Worm (Caenorhabditis elegans) whole organism, L1 larva: ENCODE data around the gene C29F7.2.

ENCODE experiments used
- C16A3.4 ChIP-seq: fragments of 150-350 bp; optimal IDR thresholded peaks from 2 replicates; lab custom pipeline; 2014; ENCODE audit warnings: missing biosample characterization, missing genetic modification characterization
- Y116A8C.19 ChIP-seq: sonication (generic microtip); optimal IDR thresholded peaks from 2 replicates; lab custom pipeline; 2016; ENCODE audit warnings: missing compliant biosample characterization, missing genetic modification characterization, borderline replicate concordance
- alr-1 ChIP-seq: fragments of 200-800 bp; sonication (Bioruptor generic); optimal IDR thresholded peaks from 2 replicates; lab custom pipeline; 2018; ENCODE audit warnings: borderline replicate concordance, mild to moderate bottlenecking, missing genetic modification characterization, missing compliant biosample characterization
- aly-2 ChIP-seq: fragments of 150-350 bp; optimal IDR thresholded peaks from 2 replicates; lab custom pipeline; 2014; ENCODE audit warnings: missing biosample characterization, missing genetic modification characterization
- ceh-88 ChIP-seq: fragments of 200-800 bp; sonication (Bioruptor generic); IDR thresholded peaks from 2 replicates; pipeline ENCODE4 v1.3.6; 2022; ENCODE audit warnings: missing genetic modification characterization, missing compliant biosample characterization
- dpl-1 ChIP-seq, 3 experiments: fragments of 150-350 bp in 2 of 3; sonication (generic microtip) in 1 of 3; optimal IDR thresholded peaks; 2 replicates each; lab custom pipeline; 2014 to 2017; ENCODE audit warnings: missing biosample characterization in 3 of 3, missing genetic modification characterization in 3 of 3, missing genetic modification reagents in 3 of 3
- dsc-1 ChIP-seq: sonication (generic microtip); optimal IDR thresholded peaks from 2 replicates; lab custom pipeline; 2016; ENCODE audit warnings: mild to moderate bottlenecking, missing genetic modification characterization, missing compliant biosample characterization
- efl-1 ChIP-seq, 4 experiments: fragments of 150-350 bp; optimal IDR thresholded peaks in 3 of 4; peaks in 1 of 4; 1 replicate in 1 of 4; 2 replicates in 3 of 4; lab custom pipeline; 2014; ENCODE audit warnings: missing biosample characterization in 2 of 4, missing genetic modification characterization in 2 of 4, missing genetic modification reagents in 2 of 4
- egl-13 ChIP-seq: sonication (generic microtip); optimal IDR thresholded peaks from 2 replicates; lab custom pipeline; 2016; ENCODE audit warnings: missing genotype, missing genetic modification reagents, missing genetic modification characterization, missing compliant biosample characterization
- elt-2 ChIP-seq: sonication (generic microtip); optimal IDR thresholded peaks from 2 replicates; lab custom pipeline; 2016; ENCODE audit warnings: missing genetic modification characterization, mild to moderate bottlenecking, inconsistent platforms, missing compliant biosample characterization, missing genetic modification reagents
- fkh-4 ChIP-seq: sonication (generic microtip); optimal IDR thresholded peaks from 2 replicates; lab custom pipeline; 2016; ENCODE audit warnings: missing compliant biosample characterization, missing genetic modification characterization, borderline replicate concordance
- fkh-8 ChIP-seq: sonication (generic microtip); optimal IDR thresholded peaks from 2 replicates; lab custom pipeline; 2016; ENCODE audit warnings: mild to moderate bottlenecking, missing genetic modification characterization, missing compliant biosample characterization
- grh-1 ChIP-seq: fragments of 200-800 bp; sonication (Bioruptor generic); IDR thresholded peaks from 2 replicates; pipeline ENCODE4 v1.3.6; 2022; ENCODE audit warnings: missing genetic modification reagents, missing genetic modification characterization, missing compliant biosample characterization
- hlh-17 ChIP-seq: fragments of 200-800 bp; sonication (Bioruptor generic); optimal IDR thresholded peaks from 2 replicates; lab custom pipeline; 2018; ENCODE audit warnings: missing genetic modification characterization, mild to moderate bottlenecking, missing compliant biosample characterization, moderate library complexity, borderline replicate concordance
- hpl-2 ChIP-seq: fragments of 150-350 bp; optimal IDR thresholded peaks from 2 replicates; lab custom pipeline; 2014; ENCODE audit warnings: missing biosample characterization, missing genetic modification reagents, missing genetic modification characterization
- irx-1 ChIP-seq: sonication (generic microtip); optimal IDR thresholded peaks from 2 replicates; lab custom pipeline; 2016; ENCODE audit warnings: missing genetic modification characterization, missing compliant biosample characterization
- lin-14 ChIP-seq: fragments of 200-800 bp; sonication (Bioruptor generic); optimal IDR thresholded peaks from 2 replicates; lab custom pipeline; 2018; ENCODE audit warnings: mild to moderate bottlenecking, missing genetic modification characterization, moderate library complexity, missing compliant biosample characterization
- lin-15B ChIP-seq: fragments of 150-350 bp; sonication (generic microtip); optimal IDR thresholded peaks from 3 replicates; lab custom pipeline; 2014; ENCODE audit warnings: missing biosample characterization, missing genetic modification characterization
- lin-35 ChIP-seq, 2 experiments: fragments of 150-350 bp; optimal IDR thresholded peaks; 2 replicates each; lab custom pipeline; 2014; ENCODE audit warnings: missing biosample characterization in 2 of 2, missing genetic modification characterization in 2 of 2, missing genetic modification reagents in 2 of 2
- lin-39 ChIP-seq: fragments of 150-350 bp; optimal IDR thresholded peaks from 2 replicates; lab custom pipeline; 2014; ENCODE audit warnings: missing biosample characterization, missing genetic modification reagents, missing genetic modification characterization
- lir-3 ChIP-seq: sonication (generic microtip); optimal IDR thresholded peaks from 2 replicates; lab custom pipeline; 2016; ENCODE audit warnings: mild to moderate bottlenecking, missing genetic modification characterization, moderate library complexity, missing compliant biosample characterization; ENCODE audit not compliant: poor library complexity
- mab-9 ChIP-seq: fragments of 200-800 bp; sonication (Bioruptor generic); IDR thresholded peaks from 2 replicates; pipeline ENCODE4 v1.3.6; 2022; ENCODE audit warnings: missing genetic modification reagents, missing genetic modification characterization, missing compliant biosample characterization
- mdl-1 ChIP-seq, 2 experiments: fragments of 150-350 bp; optimal IDR thresholded peaks; 2 replicates each; lab custom pipeline; 2014 to 2017; ENCODE audit warnings: missing biosample characterization in 2 of 2, missing genetic modification characterization in 2 of 2, inconsistent platforms in 1 of 2
- mef-2 ChIP-seq: fragments of 150-350 bp; optimal IDR thresholded peaks from 2 replicates; lab custom pipeline; 2014; ENCODE audit warnings: missing biosample characterization, missing genetic modification characterization
- mep-1 ChIP-seq: fragments of 150-350 bp; optimal IDR thresholded peaks from 2 replicates; lab custom pipeline; 2014; ENCODE audit warnings: missing biosample characterization, missing genetic modification characterization
- nhr-11 ChIP-seq: fragments of 150-350 bp; optimal IDR thresholded peaks from 2 replicates; lab custom pipeline; 2014; ENCODE audit warnings: missing biosample characterization, missing genetic modification characterization
- nhr-12 ChIP-seq: sonication (generic microtip); optimal IDR thresholded peaks from 2 replicates; lab custom pipeline; 2017; ENCODE audit warnings: missing biosample characterization, missing genetic modification characterization
- nhr-19 ChIP-seq: fragments of 200-800 bp; sonication (Bioruptor generic); conservative IDR thresholded peaks from 2 replicates; pipeline ENCODE4 v1.3.6; 2022; ENCODE audit warnings: missing genetic modification characterization, missing compliant biosample characterization
- nhr-237 ChIP-seq: fragments of 150-350 bp; optimal IDR thresholded peaks from 2 replicates; lab custom pipeline; 2014; ENCODE audit warnings: missing biosample characterization, missing genetic modification characterization
- nhr-28 ChIP-seq: fragments of 150-350 bp; optimal IDR thresholded peaks from 2 replicates; lab custom pipeline; 2014; ENCODE audit warnings: missing biosample characterization, missing genetic modification characterization
- nhr-47 ChIP-seq: sonication (generic microtip); optimal IDR thresholded peaks from 2 replicates; lab custom pipeline; 2016; ENCODE audit warnings: mild to moderate bottlenecking, missing genetic modification characterization, moderate library complexity, missing compliant biosample characterization
- nhr-71 ChIP-seq: sonication (generic microtip); optimal IDR thresholded peaks from 2 replicates; lab custom pipeline; 2016; ENCODE audit warnings: mild to moderate bottlenecking, missing genetic modification characterization, moderate library complexity, missing compliant biosample characterization
- nhr-77 ChIP-seq: fragments of 150-350 bp; optimal IDR thresholded peaks from 2 replicates; lab custom pipeline; 2014; ENCODE audit warnings: missing biosample characterization, missing genetic modification characterization
- nhr-84 ChIP-seq: sonication (generic microtip); optimal IDR thresholded peaks from 2 replicates; lab custom pipeline; 2017; ENCODE audit warnings: missing biosample characterization, missing genetic modification characterization
- pag-3 ChIP-seq: sonication (generic microtip); optimal IDR thresholded peaks from 2 replicates; lab custom pipeline; 2017; ENCODE audit warnings: missing genetic modification characterization, mild to moderate bottlenecking, missing compliant biosample characterization, antibody characterized with exemption, borderline replicate concordance; ENCODE audit not compliant: insufficient read depth
- snu-23 ChIP-seq: sonication (generic microtip); optimal IDR thresholded peaks from 2 replicates; lab custom pipeline; 2016; ENCODE audit warnings: missing genetic modification characterization, missing compliant biosample characterization
- sptf-1 ChIP-seq: fragments of 150-350 bp; optimal IDR thresholded peaks from 2 replicates; lab custom pipeline; 2014; ENCODE audit warnings: missing biosample characterization, missing genetic modification characterization
- sup-37 ChIP-seq: fragments of 200-800 bp; sonication (Bioruptor generic); optimal IDR thresholded peaks from 2 replicates; lab custom pipeline; 2018; ENCODE audit warnings: mild to moderate bottlenecking, missing genetic modification characterization, missing compliant biosample characterization
- swsn-7 ChIP-seq: sonication (generic microtip); optimal IDR thresholded peaks from 2 replicates; lab custom pipeline; 2016; ENCODE audit warnings: missing genetic modification characterization, missing compliant biosample characterization
- tbx-2 ChIP-seq: sonication (generic microtip); optimal IDR thresholded peaks from 2 replicates; lab custom pipeline; 2016; ENCODE audit warnings: missing genetic modification characterization, missing compliant biosample characterization
- tlp-1 ChIP-seq: fragments of 150-350 bp; optimal IDR thresholded peaks from 2 replicates; lab custom pipeline; 2014; ENCODE audit warnings: missing biosample characterization, missing genetic modification characterization
- unc-62 ChIP-seq: fragments of 150-350 bp; optimal IDR thresholded peaks from 2 replicates; lab custom pipeline; 2014; ENCODE audit warnings: missing biosample characterization, missing genetic modification reagents, missing genetic modification characterization
- unc-86 ChIP-seq: sonication (generic microtip); optimal IDR thresholded peaks from 2 replicates; lab custom pipeline; 2016; ENCODE audit warnings: missing genetic modification characterization, missing compliant biosample characterization
- unc-98 ChIP-seq: fragments of 200-800 bp; sonication (Bioruptor generic); IDR thresholded peaks from 2 replicates; pipeline ENCODE4 v1.3.6; 2022; ENCODE audit warnings: missing genetic modification characterization, missing compliant biosample characterization
- ztf-11 ChIP-seq, 2 experiments: sonication (generic microtip); optimal IDR thresholded peaks; 2 replicates each; lab custom pipeline; 2016 to 2017; ENCODE audit warnings: missing genetic modification characterization in 2 of 2, missing biosample characterization in 1 of 2, missing compliant biosample characterization in 1 of 2
- ztf-4 ChIP-seq: fragments of 150-350 bp; optimal IDR thresholded peaks from 2 replicates; lab custom pipeline; 2014; ENCODE audit warnings: missing biosample characterization, missing genetic modification characterization

Gene C29F7.2

ce11 chrX:13388829-13389228 is 27.0 kb upstream of the C29F7.2 start (continued):
- TF ChIP-seq tbx-2 (tag; lab: Kevin White, UChicago) (no peak), pag-3 (tag; lab: Kevin White, UChicago) (peak; percentile 38), snu-23 (GFP tag; lab: Kevin White, UChicago) (peak; percentile 40), mdl-1 (tag; optimal IDR thresholded peaks at IDR 0.05; lab: Kevin White, UChicago) (no peak), ztf-11 (tag; optimal IDR thresholded peaks at IDR 0.05; lab: Kevin White, UChicago) (no peak), lin-15B (no peak)

ce11 chrX:13394971-13395370 is 20.9 kb upstream of the C29F7.2 start, which contains the start of gene irld-2:
irld-2 (minus strand) TSS chrX:13395071.
- TF ChIP-seq fkh-8 (peak; percentile 45), efl-1 (optimal IDR thresholded peaks at IDR 0.05; lab: Kevin White, UChicago) (no peak), efl-1 (GFP tag; optimal IDR thresholded peaks at IDR 0.05 in 1 of 2; lab: Kevin White, UChicago) (peak in 1 of 2 experiments; percentile 70), sptf-1 (tag; lab: Kevin White, UChicago) (no peak)

- peak; percentile 91 for TF ChIP-seq mep-1
- no peak for TF ChIP-seq nhr-28 (tag; lab: Kevin White, UChicago)
- peak; percentile 79 for TF ChIP-seq C16A3.4 (tag; lab: Kevin White, UChicago)
- TF ChIP-seq nhr-11 (tag; lab: Kevin White, UChicago) = peak; percentile 73
- TF ChIP-seq lin-15B = peak; percentile 82
- peak; percentile 3 for TF ChIP-seq fkh-4 (tag; lab: Kevin White, UChicago)
- TF ChIP-seq ceh-88 = peak; percentile 71
- peak; percentile 88 for TF ChIP-seq egl-13 (tag; lab: Kevin White, UChicago)
- TF ChIP-seq nhr-71 (tag; lab: Kevin White, UChicago) = peak; percentile 97
- TF ChIP-seq lir-3 = peak; percentile 80
- TF ChIP-seq sptf-1 (tag; lab: Kevin White, UChicago) = no peak
- TF ChIP-seq mab-9 (GFP tag; lab: Robert Waterston, UW) = peak; percentile 73
- peak; percentile 96 for TF ChIP-seq swsn-7 (tag; lab: Kevin White, UChicago)
- peak; percentile 68 for TF ChIP-seq aly-2 (tag; lab: Kevin White, UChicago)
- TF ChIP-seq mef-2 (tag; lab: Kevin White, UChicago) = peak; percentile 81
- TF ChIP-seq snu-23 (GFP tag; lab: Kevin White, UChicago) = peak; percentile 97
- TF ChIP-seq unc-62 (GFP tag; lab: Kevin White, UChicago) = no peak
- TF ChIP-seq dsc-1 (tag; lab: Kevin White, UChicago) = peak; percentile 95
- peak; percentile 80 for TF ChIP-seq elt-2 (tag; lab: Kevin White, UChicago)
- peak; percentile 96 for TF ChIP-seq lin-14 (GFP tag; lab: Kevin White, UChicago)
- no peak for TF ChIP-seq nhr-12 (tag; lab: Kevin White, UChicago)
- peak; percentile 85 for TF ChIP-seq lin-39 (tag; lab: Kevin White, UChicago)
- peak; percentile 21 for TF ChIP-seq nhr-77 (tag; lab: Kevin White, UChicago)
- TF ChIP-seq unc-86 (tag; lab: Kevin White, UChicago) = peak; percentile 89
- peak; percentile 96 for TF ChIP-seq nhr-19 (GFP tag; lab: Robert Waterston, UW)
- TF ChIP-seq lin-35 (GFP tag; optimal IDR thresholded peaks at IDR 0.05; lab: Kevin White, UChicago) = peak; percentile 75 to 86
- TF ChIP-seq Y116A8C.19 (tag; lab: Kevin White, UChicago) = no peak
- TF ChIP-seq nhr-84 (tag; lab: Kevin White, UChicago) = no peak
- TF ChIP-seq alr-1 (tag; lab: Kevin White, UChicago) = no peak
- peak; percentile 98 for TF ChIP-seq grh-1 (GFP tag; lab: Robert Waterston, UW)
- TF ChIP-seq tlp-1 (tag; lab: Kevin White, UChicago) = no peak
- no peak for TF ChIP-seq hlh-17 (GFP tag; lab: Kevin White, UChicago)
- peak; percentile 88 for TF ChIP-seq irx-1 (tag; lab: Kevin White, UChicago)
- peak; percentile 66 for TF ChIP-seq nhr-237 (tag; lab: Kevin White, UChicago)
- peak; percentile 60 for TF ChIP-seq ztf-4
- TF ChIP-seq hpl-2 (GFP tag; lab: Kevin White, UChicago) = peak; percentile 85
- peak; percentile 24; the same call in 1 of the 2 replicates for TF ChIP-seq unc-98 (GFP tag; lab: Robert Waterston, UW)
- TF ChIP-seq sup-37 = peak; percentile 56
- peak; percentile 96 for TF ChIP-seq nhr-47 (tag; lab: Kevin White, UChicago)
- TF ChIP-seq efl-1 (optimal IDR thresholded peaks at IDR 0.05; lab: Kevin White, UChicago) = peak; percentile 83 to 91
- peak; percentile 65 to 97 for TF ChIP-seq efl-1 (GFP tag; optimal IDR thresholded peaks at IDR 0.05 in 1 of 2; lab: Kevin White, UChicago)
- peak; percentile 59 to 68 (median 66) for TF ChIP-seq dpl-1 (GFP tag; optimal IDR thresholded peaks at IDR 0.05; lab: Kevin White, UChicago)
Measured at ce11 chrX:13396550-13397023, 19.3 kb upstream of the C29F7.2 start, which contains the start of gene F02C12.3. F02C12.3 (plus strand) TSS chrX:13396973.
